Worm (Caenorhabditis elegans) whole organism, L2 larva: Measurements from ENCODE around the gene F56D2.5.

Experiments
- C34F6.9 ChIP-seq: fragments of 150-350 bp; optimal IDR thresholded peaks from 2 replicates; lab custom pipeline; 2014; ENCODE audit warnings: missing biosample characterization, missing genetic modification characterization
- F13H6.1 ChIP-seq: sonication (generic microtip); optimal IDR thresholded peaks from 2 replicates; lab custom pipeline; 2016; ENCODE audit warnings: missing genetic modification characterization, missing compliant biosample characterization
- R02D3.7 ChIP-seq: fragments of 150-350 bp; optimal IDR thresholded peaks from 2 replicates; lab custom pipeline; 2014; ENCODE audit warnings: missing biosample characterization, missing genetic modification characterization
- Y55F3AM.14 ChIP-seq: fragments of 200-800 bp; sonication (Bioruptor generic); optimal IDR thresholded peaks from 2 replicates; lab custom pipeline; 2018; ENCODE audit warnings: mild to moderate bottlenecking, missing genetic modification characterization, missing compliant biosample characterization
- ZK546.5 ChIP-seq: sonication (generic microtip); optimal IDR thresholded peaks from 2 replicates; lab custom pipeline; 2017; ENCODE audit warnings: missing biosample characterization, missing genetic modification characterization
- alr-1 ChIP-seq: fragments of 150-350 bp; optimal IDR thresholded peaks from 2 replicates; lab custom pipeline; 2014; ENCODE audit warnings: missing biosample characterization, missing genetic modification characterization
- aly-2 ChIP-seq: fragments of 150-350 bp; optimal IDR thresholded peaks from 2 replicates; lab custom pipeline; 2014; ENCODE audit warnings: missing biosample characterization, missing genetic modification characterization
- ama-1 ChIP-seq: fragments of 150-350 bp; optimal IDR thresholded peaks from 2 replicates; lab custom pipeline; 2018; ENCODE audit warnings: inconsistent platforms
- blmp-1 ChIP-seq: sonication (generic microtip); optimal IDR thresholded peaks from 2 replicates; lab custom pipeline; 2017; ENCODE audit warnings: missing genetic modification characterization, mild to moderate bottlenecking, missing compliant biosample characterization, antibody characterized with exemption, moderate library complexity; ENCODE audit not compliant: insufficient read depth
- ceh-16 ChIP-seq: fragments of 150-350 bp; optimal IDR thresholded peaks from 2 replicates; lab custom pipeline; 2014; ENCODE audit warnings: missing biosample characterization, missing genetic modification characterization
- ceh-82 ChIP-seq: fragments of 150-350 bp; optimal IDR thresholded peaks from 2 replicates; lab custom pipeline; 2014; ENCODE audit warnings: missing biosample characterization, missing genetic modification characterization
- egl-27 ChIP-seq: sonication (generic microtip); optimal IDR thresholded peaks from 3 replicates; lab custom pipeline; 2017; ENCODE audit warnings: missing biosample characterization, missing genetic modification reagents, missing genetic modification characterization
- elt-1 ChIP-seq: fragments of 150-350 bp; optimal IDR thresholded peaks from 2 replicates; lab custom pipeline; 2014; ENCODE audit warnings: missing biosample characterization, missing genetic modification characterization
- elt-3 ChIP-seq: sonication (generic microtip); optimal IDR thresholded peaks from 2 replicates; lab custom pipeline; 2017; ENCODE audit warnings: missing biosample characterization, missing genetic modification characterization
- fos-1 ChIP-seq: fragments of 150-350 bp; optimal IDR thresholded peaks from 2 replicates; lab custom pipeline; 2014; ENCODE audit warnings: missing biosample characterization, missing genetic modification characterization
- gmeb-1 ChIP-seq: fragments of 150-350 bp; optimal IDR thresholded peaks from 2 replicates; lab custom pipeline; 2014; ENCODE audit warnings: missing biosample characterization, missing genetic modification characterization
- lin-11 ChIP-seq: fragments of 150-350 bp; sonication (generic microtip); optimal IDR thresholded peaks from 2 replicates; lab custom pipeline; 2014; ENCODE audit warnings: missing biosample characterization, missing genetic modification characterization, inconsistent platforms, mixed read lengths
- lin-13 ChIP-seq: fragments of 150-350 bp; optimal IDR thresholded peaks from 2 replicates; lab custom pipeline; 2014; ENCODE audit warnings: missing biosample characterization, missing genetic modification reagents, missing genetic modification characterization
- lin-39 ChIP-seq: fragments of 150-350 bp; optimal IDR thresholded peaks from 2 replicates; lab custom pipeline; 2014; ENCODE audit warnings: missing biosample characterization, missing genetic modification reagents, missing genetic modification characterization
- lsy-2 ChIP-seq, 2 experiments: fragments of 150-350 bp in 1 of 2; sonication (generic microtip) in 1 of 2; optimal IDR thresholded peaks; 2 replicates each; lab custom pipeline; 2014 to 2017; ENCODE audit warnings: missing biosample characterization in 2 of 2, missing genetic modification characterization in 2 of 2
- mab-5 ChIP-seq: fragments of 150-350 bp; optimal IDR thresholded peaks from 2 replicates; lab custom pipeline; 2014; ENCODE audit warnings: missing biosample characterization, missing genetic modification characterization
- mdl-1 ChIP-seq, 2 experiments: fragments of 150-350 bp in 1 of 2; sonication (generic microtip) in 1 of 2; optimal IDR thresholded peaks; 2 replicates each; lab custom pipeline; 2017; ENCODE audit warnings: missing biosample characterization in 2 of 2, missing genetic modification characterization in 2 of 2
- nhr-129 ChIP-seq: fragments of 150-350 bp; optimal IDR thresholded peaks from 2 replicates; lab custom pipeline; 2014; ENCODE audit warnings: missing biosample characterization, missing genetic modification characterization
- nhr-21 ChIP-seq: fragments of 150-350 bp; optimal IDR thresholded peaks from 2 replicates; lab custom pipeline; 2014; ENCODE audit warnings: missing biosample characterization, missing genetic modification characterization
- nhr-23 ChIP-seq: fragments of 150-350 bp; optimal IDR thresholded peaks from 2 replicates; lab custom pipeline; 2014; ENCODE audit warnings: missing biosample characterization, missing genetic modification reagents, missing genetic modification characterization
- nhr-237 ChIP-seq: fragments of 150-350 bp; optimal IDR thresholded peaks from 2 replicates; lab custom pipeline; 2014; ENCODE audit warnings: missing biosample characterization, missing genetic modification characterization
- nhr-6 ChIP-seq: fragments of 150-350 bp; optimal IDR thresholded peaks from 2 replicates; lab custom pipeline; 2014; ENCODE audit warnings: missing biosample characterization, missing genetic modification characterization
- sem-4 ChIP-seq: fragments of 150-350 bp; optimal IDR thresholded peaks from 2 replicates; lab custom pipeline; 2014; ENCODE audit warnings: missing biosample characterization, missing genetic modification reagents, missing genetic modification characterization
- sma-9 ChIP-seq, 2 experiments: fragments of 150-350 bp in 1 of 2; sonication (generic microtip) in 1 of 2; optimal IDR thresholded peaks; 2 replicates each; lab custom pipeline; 2014 to 2016; ENCODE audit warnings: missing genetic modification characterization in 2 of 2, mild to moderate bottlenecking in 1 of 2, missing biosample characterization in 1 of 2, missing compliant biosample characterization in 1 of 2, missing genetic modification reagents in 1 of 2, moderate library complexity in 1 of 2
- snpc-4 ChIP-seq: fragments of 150-350 bp; optimal IDR thresholded peaks from 2 replicates; lab custom pipeline; 2014; ENCODE audit warnings: missing biosample characterization, missing genetic modification characterization
- unc-39 ChIP-seq: fragments of 150-350 bp; optimal IDR thresholded peaks from 2 replicates; lab custom pipeline; 2014; ENCODE audit warnings: missing biosample characterization, missing genetic modification characterization
- unc-55 ChIP-seq: fragments of 150-350 bp; sonication (generic microtip); optimal IDR thresholded peaks from 3 replicates; lab custom pipeline; 2014; ENCODE audit warnings: missing biosample characterization, missing genetic modification reagents, missing genetic modification characterization
- unc-62 ChIP-seq: fragments of 150-350 bp; optimal IDR thresholded peaks from 2 replicates; lab custom pipeline; 2014; ENCODE audit warnings: missing biosample characterization, missing genetic modification reagents, missing genetic modification characterization
- ztf-4 ChIP-seq: fragments of 150-350 bp; optimal IDR thresholded peaks from 2 replicates; lab custom pipeline; 2014; ENCODE audit warnings: missing biosample characterization, missing genetic modification characterization

Gene F56D2.5

DNA sequence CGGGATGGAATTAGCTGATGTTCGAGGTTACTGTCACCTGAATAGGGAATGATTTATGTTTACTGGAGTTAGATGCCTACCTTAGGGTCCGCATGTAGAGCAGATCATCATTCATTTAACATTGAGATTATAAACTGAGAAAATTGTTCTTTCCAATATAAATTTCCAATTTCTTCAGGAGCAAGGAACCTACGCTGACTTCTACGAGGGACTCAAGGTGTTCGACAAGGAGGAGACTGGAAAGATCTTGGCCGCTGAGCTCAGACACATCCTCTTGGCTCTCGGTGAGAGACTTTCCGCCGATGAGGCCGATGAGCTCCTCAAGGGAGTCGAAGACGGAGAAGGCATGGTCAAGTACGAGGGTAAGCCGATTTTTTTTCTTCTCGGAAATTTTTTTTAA is 14.7 kb downstream of the F56D2.5 start:
- TF ChIP-seq nhr-23 (tag; lab: Kevin White, UChicago) (no peak), lin-11 (tag; lab: Kevin White, UChicago) (no peak), ama-1 (lab: Kevin White, UChicago) (no peak), mab-5 (tag; lab: Kevin White, UChicago) (no peak), lin-39 (tag; lab: Kevin White, UChicago) (no peak), elt-3 (no peak), nhr-6 (tag; lab: Kevin White, UChicago) (no peak), unc-55 (GFP tag; lab: Kevin White, UChicago) (no peak), nhr-129 (no peak), nhr-21 (tag; lab: Kevin White, UChicago) (no peak), fos-1 (tag; lab: Kevin White, UChicago) (no peak), lin-13 (GFP tag; lab: Kevin White, UChicago) (no peak), egl-27 (tag; lab: Kevin White, UChicago) (no peak), ZK546.5 (tag; lab: Kevin White, UChicago) (no peak)

ce11 chrIII:5565699-5566098 is 15.5 kb downstream of the F56D2.5 start:
- TF ChIP-seq nhr-129 = peak; percentile 29
- TF ChIP-seq unc-62 = no peak
- TF ChIP-seq ceh-82 = no peak
- TF ChIP-seq C34F6.9 (tag; lab: Kevin White, UChicago) = no peak
- TF ChIP-seq ceh-16 (tag; lab: Kevin White, UChicago) = no peak
- TF ChIP-seq, all 48 proteins: peak for 1

DNA sequence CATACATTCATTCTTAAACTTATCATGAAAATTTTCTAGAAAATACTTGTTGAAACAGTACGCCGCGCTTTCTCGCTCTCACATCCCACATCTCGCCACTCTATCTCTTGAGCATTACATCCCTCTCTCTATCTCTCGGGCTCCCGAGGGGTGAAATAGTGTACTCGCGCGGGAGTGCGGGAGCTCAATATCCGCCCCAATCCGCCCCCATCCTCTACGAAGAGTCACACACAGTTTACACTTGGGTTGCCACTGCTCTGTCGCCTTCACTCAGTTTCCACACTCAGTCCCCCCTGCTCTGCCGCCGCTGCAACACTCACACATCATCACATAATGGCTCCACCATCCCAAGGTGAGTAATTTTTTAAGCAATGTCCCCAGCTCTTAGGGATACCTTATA is 16.4 kb downstream of the F56D2.5 start, which contains the start of gene mlc-3:
mlc-3 (plus strand) TSS at position 227 of the 400 bp plus-strand sequence.
- TF ChIP-seq ama-1 (lab: Kevin White, UChicago) = peak; percentile 47
- peak; percentile 20 for TF ChIP-seq sma-9 (GFP tag; optimal IDR thresholded peaks at IDR 0.05; lab: Kevin White, UChicago)
- no peak for TF ChIP-seq sma-9 (tag; optimal IDR thresholded peaks at IDR 0.05; lab: Kevin White, UChicago)
- TF ChIP-seq unc-55 (GFP tag; lab: Kevin White, UChicago) = no peak
- peak; percentile 25 for TF ChIP-seq nhr-129
- TF ChIP-seq F13H6.1 (tag; lab: Kevin White, UChicago) = peak; percentile 49
- TF ChIP-seq, all 48 proteins: peak for 4

DNA sequence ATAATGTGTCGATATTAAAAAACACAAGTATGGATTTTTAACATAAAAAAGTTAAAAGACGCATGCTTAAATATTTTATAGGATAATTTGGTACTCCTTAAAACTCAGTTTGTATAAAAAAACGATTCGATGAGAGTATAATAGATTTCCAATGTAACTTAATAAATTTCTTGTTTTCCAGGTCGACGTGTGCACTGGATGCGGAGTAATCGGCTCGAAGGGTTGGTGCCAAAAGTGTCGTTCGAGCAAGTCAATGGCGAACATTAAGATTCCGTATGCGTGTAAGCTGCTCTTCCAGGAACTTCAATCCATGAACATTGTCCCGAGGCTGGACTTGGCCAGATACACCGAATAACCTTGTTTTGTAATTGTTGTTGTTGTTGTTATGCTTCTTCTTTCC is 16.9 kb downstream of the F56D2.5 start:
- TF ChIP-seq unc-62 = no peak
- no peak for TF ChIP-seq blmp-1 (tag; lab: Kevin White, UChicago)
- no peak for TF ChIP-seq ceh-16 (tag; lab: Kevin White, UChicago)
- no peak for TF ChIP-seq aly-2
- TF ChIP-seq R02D3.7 (tag; lab: Kevin White, UChicago) = no peak
- TF ChIP-seq alr-1 (tag; lab: Kevin White, UChicago) = no peak
- no peak for TF ChIP-seq elt-1 (tag; lab: Kevin White, UChicago)
- TF ChIP-seq unc-39 (tag; lab: Kevin White, UChicago) = no peak
- TF ChIP-seq sma-9 (GFP tag; optimal IDR thresholded peaks at IDR 0.05; lab: Kevin White, UChicago) = no peak
- TF ChIP-seq sma-9 (tag; optimal IDR thresholded peaks at IDR 0.05; lab: Kevin White, UChicago) = no peak
- no peak for TF ChIP-seq snpc-4
- TF ChIP-seq C34F6.9 (tag; lab: Kevin White, UChicago) = no peak
- TF ChIP-seq Y55F3AM.14 = no peak
- no peak for TF ChIP-seq sem-4 (tag; lab: Kevin White, UChicago)
- no peak for TF ChIP-seq nhr-237 (tag; lab: Kevin White, UChicago)
- TF ChIP-seq gmeb-1 = no peak
- no peak for TF ChIP-seq ama-1 (lab: Kevin White, UChicago)

ce11 chrIII:5563680-5564079 is 17.5 kb downstream of the F56D2.5 start:
- TF ChIP-seq C34F6.9 (tag; lab: Kevin White, UChicago) = peak; percentile 19
- TF ChIP-seq F13H6.1 (tag; lab: Kevin White, UChicago) = peak; percentile 70
- TF ChIP-seq mdl-1 (tag; optimal IDR thresholded peaks at IDR 0.05; lab: Kevin White, UChicago) = no peak
- no peak for TF ChIP-seq ztf-4 (tag; lab: Kevin White, UChicago)
- peak in 1 of 2 experiments; percentile 23 for TF ChIP-seq lsy-2 (tag; optimal IDR thresholded peaks at IDR 0.05; lab: Kevin White, UChicago)
- peak; percentile 76 for TF ChIP-seq nhr-129
